Worm (Caenorhabditis elegans) whole organism, mixed stage, embryonic: Measurements from ENCODE around the gene epg-5.
A peak's percentile ranks its signal among the peaks of the same experiment; 100 is the strongest.

Experiments
- M03D4.4 ChIP-seq: sonication (generic microtip); optimal IDR thresholded peaks from 2 replicates; lab custom pipeline; 2017; ENCODE audit warnings: mild to moderate bottlenecking, missing genetic modification characterization, missing compliant biosample characterization
- bed-3 ChIP-seq: fragments of 200-800 bp; sonication (Bioruptor generic); optimal IDR thresholded peaks from 3 replicates; lab custom pipeline; 2018; ENCODE audit warnings: mild to moderate bottlenecking, missing genetic modification characterization, moderate library complexity, missing compliant biosample characterization
- blmp-1 ChIP-seq: fragments of 150-350 bp; optimal IDR thresholded peaks from 2 replicates; lab custom pipeline; 2014; ENCODE audit warnings: missing biosample characterization, missing genetic modification characterization
- ceh-39 ChIP-seq: fragments of 150-350 bp; optimal IDR thresholded peaks from 2 replicates; lab custom pipeline; 2014; ENCODE audit warnings: missing biosample characterization, missing genetic modification characterization
- ceh-43 ChIP-seq: fragments of 200-800 bp; sonication (Bioruptor generic); optimal IDR thresholded peaks from 2 replicates; lab custom pipeline; 2018; ENCODE audit warnings: mild to moderate bottlenecking, missing genetic modification characterization, moderate library complexity, missing compliant biosample characterization
- ces-1 ChIP-seq: fragments of 150-350 bp; optimal IDR thresholded peaks from 2 replicates; lab custom pipeline; 2014; ENCODE audit warnings: missing biosample characterization, missing genetic modification reagents, missing genetic modification characterization
- cnd-1 ChIP-seq: fragments of 200-800 bp; sonication (Bioruptor generic); optimal IDR thresholded peaks from 2 replicates; lab custom pipeline; 2018; ENCODE audit warnings: mild to moderate bottlenecking, missing genetic modification characterization, missing compliant biosample characterization
- drap-1 ChIP-seq: fragments of 200-800 bp; sonication (Bioruptor generic); optimal IDR thresholded peaks from 3 replicates; lab custom pipeline; 2018; ENCODE audit warnings: mild to moderate bottlenecking, missing genetic modification characterization, missing compliant biosample characterization
- elt-1 ChIP-seq: sonication (generic microtip); optimal IDR thresholded peaks from 2 replicates; lab custom pipeline; 2017; ENCODE audit warnings: missing genetic modification characterization, mild to moderate bottlenecking, missing compliant biosample characterization, antibody characterized with exemption, moderate library complexity, borderline replicate concordance; ENCODE audit not compliant: insufficient read depth
- elt-3 ChIP-seq: fragments of 150-350 bp; optimal IDR thresholded peaks from 2 replicates; lab custom pipeline; 2014; ENCODE audit warnings: missing biosample characterization, missing genetic modification characterization
- flh-1 ChIP-seq: fragments of 200-800 bp; sonication (Bioruptor generic); optimal IDR thresholded peaks from 2 replicates; lab custom pipeline; 2018; ENCODE audit warnings: mild to moderate bottlenecking, missing genetic modification characterization, moderate library complexity, missing compliant biosample characterization
- ham-2 ChIP-seq: fragments of 200-800 bp; sonication (Bioruptor generic); optimal IDR thresholded peaks from 2 replicates; lab custom pipeline; 2018; ENCODE audit warnings: mild to moderate bottlenecking, missing genetic modification characterization, missing compliant biosample characterization
- hlh-1 ChIP-seq: fragments of 150-350 bp; optimal IDR thresholded peaks from 2 replicates; lab custom pipeline; 2014; ENCODE audit warnings: missing biosample characterization, missing genetic modification reagents, missing genetic modification characterization
- lin-32 ChIP-seq: fragments of 200-800 bp; sonication (Bioruptor generic); optimal IDR thresholded peaks from 2 replicates; lab custom pipeline; 2018; ENCODE audit warnings: mild to moderate bottlenecking, missing genetic modification characterization, missing compliant biosample characterization
- lsy-2 ChIP-seq: fragments of 150-350 bp; optimal IDR thresholded peaks from 2 replicates; lab custom pipeline; 2014; ENCODE audit warnings: missing biosample characterization, missing genetic modification characterization
- mab-5 ChIP-seq: fragments of 150-350 bp; optimal IDR thresholded peaks from 2 replicates; lab custom pipeline; 2014; ENCODE audit warnings: missing biosample characterization, missing genetic modification characterization
- mep-1 ChIP-seq: fragments of 150-350 bp; optimal IDR thresholded peaks from 2 replicates; lab custom pipeline; 2017; ENCODE audit warnings: missing biosample characterization, missing genetic modification reagents, missing genetic modification characterization, inconsistent platforms
- nhr-12 ChIP-seq: fragments of 150-350 bp; optimal IDR thresholded peaks from 2 replicates; lab custom pipeline; 2014; ENCODE audit warnings: missing biosample characterization, missing genetic modification characterization
- nhr-2 ChIP-seq: fragments of 150-350 bp; optimal IDR thresholded peaks from 2 replicates; lab custom pipeline; 2014; ENCODE audit warnings: missing biosample characterization, missing genetic modification characterization
- nhr-237 ChIP-seq: fragments of 150-350 bp; optimal IDR thresholded peaks from 2 replicates; lab custom pipeline; 2014; ENCODE audit warnings: missing biosample characterization, missing genetic modification characterization
- nhr-28 ChIP-seq: fragments of 150-350 bp; optimal IDR thresholded peaks from 2 replicates; lab custom pipeline; 2014; ENCODE audit warnings: missing biosample characterization, missing genetic modification characterization
- nhr-76 ChIP-seq: sonication (generic microtip); optimal IDR thresholded peaks from 2 replicates; lab custom pipeline; 2017; ENCODE audit warnings: missing biosample characterization, missing genetic modification characterization
- pha-4 ChIP-seq: fragments of 150-350 bp; optimal IDR thresholded peaks from 2 replicates; lab custom pipeline; 2018; ENCODE audit warnings: missing biosample characterization, missing genetic modification reagents, missing genetic modification characterization
- sem-2 ChIP-seq: fragments of 200-800 bp; sonication (Bioruptor generic); optimal IDR thresholded peaks from 2 replicates; lab custom pipeline; 2018; ENCODE audit warnings: mild to moderate bottlenecking, missing genetic modification characterization, missing compliant biosample characterization
- snpc-4 ChIP-seq: fragments of 150-350 bp; optimal IDR thresholded peaks from 2 replicates; lab custom pipeline; 2014; ENCODE audit warnings: missing biosample characterization, missing genetic modification characterization
- tbx-8 ChIP-seq: fragments of 200-800 bp; sonication (Bioruptor generic); optimal IDR thresholded peaks from 2 replicates; lab custom pipeline; 2018; ENCODE audit warnings: mild to moderate bottlenecking, missing genetic modification characterization, moderate library complexity, missing compliant biosample characterization
- unc-39 ChIP-seq: fragments of 150-350 bp; optimal IDR thresholded peaks from 2 replicates; lab custom pipeline; 2014; ENCODE audit warnings: missing biosample characterization, missing genetic modification characterization
- unc-62 ChIP-seq: fragments of 150-350 bp; optimal IDR thresholded peaks from 2 replicates; lab custom pipeline; 2014; ENCODE audit warnings: missing biosample characterization, missing genetic modification reagents, missing genetic modification characterization
- zip-8 ChIP-seq: fragments of 150-350 bp; optimal IDR thresholded peaks from 2 replicates; lab custom pipeline; 2014; ENCODE audit warnings: missing biosample characterization, missing genetic modification characterization
- ztf-11 ChIP-seq: fragments of 150-350 bp; optimal IDR thresholded peaks from 2 replicates; lab custom pipeline; 2014; ENCODE audit warnings: missing biosample characterization, missing genetic modification characterization

epg-5 gene

DNA sequence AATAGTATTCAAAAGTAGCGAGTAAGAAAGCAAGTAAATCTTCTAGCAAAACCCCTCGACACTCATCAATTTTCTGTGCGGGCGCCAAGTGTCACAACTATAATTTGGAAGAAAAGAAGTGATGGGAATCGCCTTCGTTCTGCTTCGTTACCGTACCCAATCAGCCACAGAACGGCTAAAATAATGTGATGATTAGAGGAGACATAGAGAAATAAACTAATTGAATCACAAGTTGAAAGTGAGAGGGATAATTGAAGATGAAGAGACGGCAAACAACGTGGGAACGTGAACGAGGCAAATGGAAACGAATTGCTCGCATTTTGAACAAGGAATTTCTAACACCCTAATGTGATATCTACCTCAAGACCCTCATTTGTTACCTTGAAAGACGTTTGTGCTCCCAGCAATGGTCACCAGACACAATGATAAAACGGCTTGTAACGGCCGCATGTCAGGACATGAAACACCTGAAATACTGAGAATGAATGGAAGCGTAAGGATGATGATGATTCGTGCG is 33.5 kb upstream of the epg-5 start, which contains the start of gene T19D12.6:
T19D12.6 (minus strand) TSS at position 467 of the 517 bp plus-strand sequence.
- no peak for TF ChIP-seq mep-1 (tag; lab: Kevin White, UChicago)
- no peak for TF ChIP-seq elt-1 (tag; lab: Kevin White, UChicago)
- TF ChIP-seq lin-32 (GFP tag; lab: Kevin White, UChicago), result no peak
- TF ChIP-seq nhr-76 (tag; lab: Kevin White, UChicago), result no peak
- no peak for TF ChIP-seq drap-1 (GFP tag; lab: Kevin White, UChicago)
- no peak for TF ChIP-seq flh-1
- TF ChIP-seq ces-1 (GFP tag; lab: Kevin White, UChicago), result peak; percentile 58
- no peak for TF ChIP-seq nhr-2 (tag; lab: Kevin White, UChicago)

DNA sequence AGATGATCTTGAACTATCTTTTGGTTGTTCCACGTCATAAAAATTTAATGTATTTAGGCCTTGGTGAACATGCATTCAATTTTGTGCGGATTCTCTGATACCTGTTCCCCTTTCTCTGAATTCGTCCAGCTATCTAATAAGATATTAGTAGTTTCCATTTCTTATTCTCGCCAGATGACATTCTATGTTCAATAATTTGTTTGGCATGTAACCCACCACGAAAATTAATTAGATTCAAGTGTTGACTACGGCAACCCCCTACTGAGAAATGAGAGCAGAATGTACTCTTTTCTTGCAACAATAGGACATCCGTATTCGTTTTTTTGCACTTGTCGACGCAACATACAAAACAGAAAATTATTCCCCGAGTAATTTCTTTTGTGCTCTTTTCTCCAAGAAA is 33.0 kb upstream of the epg-5 start:
- TF ChIP-seq mep-1 (tag; lab: Kevin White, UChicago) (no peak), zip-8 (no peak), ces-1 (GFP tag; lab: Kevin White, UChicago) (peak; percentile 77)

DNA sequence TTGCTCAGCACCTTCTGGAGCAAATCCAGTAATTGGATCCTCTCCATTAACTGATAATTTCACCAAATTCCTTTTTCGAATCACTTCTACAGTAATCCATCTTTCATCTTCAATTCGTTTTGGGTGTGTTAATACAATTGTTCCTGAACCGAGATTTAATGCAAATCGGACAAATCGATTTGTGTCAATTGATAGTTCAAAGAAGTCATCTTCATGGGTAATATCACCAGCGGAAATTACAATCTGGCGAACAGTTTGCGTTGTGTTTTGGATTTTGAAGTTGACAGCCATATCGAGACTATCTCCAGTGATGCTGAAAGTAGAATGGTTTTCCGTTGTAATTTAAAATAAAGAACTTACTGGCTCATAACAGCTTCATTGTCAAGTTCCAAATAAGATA is 28.7 kb upstream of the epg-5 start:
- TF ChIP-seq nhr-76 (tag; lab: Kevin White, UChicago) (no peak), M03D4.4 (no peak), snpc-4 (tag; lab: Kevin White, UChicago) (no peak), bed-3 (GFP tag; lab: Kevin White, UChicago) (no peak), mab-5 (tag; lab: Kevin White, UChicago) (no peak), elt-3 (tag; lab: Kevin White, UChicago) (no peak), nhr-12 (no peak), ztf-11 (tag; lab: Kevin White, UChicago) (no peak), ham-2 (GFP tag; lab: Kevin White, UChicago) (no peak), ces-1 (GFP tag; lab: Kevin White, UChicago) (no peak), cnd-1 (no peak), ceh-39 (tag; lab: Kevin White, UChicago) (no peak), blmp-1 (tag; lab: Kevin White, UChicago) (no peak), hlh-1 (tag; lab: Kevin White, UChicago) (no peak), nhr-237 (tag; lab: Kevin White, UChicago) (no peak)

DNA sequence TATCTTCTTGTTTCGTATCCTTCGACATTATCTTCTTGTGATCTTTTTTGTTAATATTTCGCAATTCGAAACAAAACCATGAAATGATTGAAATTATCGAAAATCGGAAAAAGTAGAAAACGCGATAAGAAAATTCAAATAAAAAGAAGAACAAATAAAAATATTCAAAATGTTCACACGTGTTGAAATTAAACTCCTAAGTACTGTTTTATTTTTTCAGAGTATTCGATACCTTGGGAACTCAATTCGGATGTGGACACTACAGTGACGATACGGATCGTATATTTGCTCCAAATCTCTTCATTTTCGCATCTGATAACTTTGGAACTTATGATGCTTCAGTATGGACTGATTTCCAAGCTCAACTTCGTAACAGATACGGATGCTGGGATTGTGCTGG is 27.0 kb upstream of the epg-5 start, which contains the start of gene T19D12.5:
T19D12.5 (minus strand) TSS at position 101 of the 400 bp plus-strand sequence.
- no peak for TF ChIP-seq drap-1 (GFP tag; lab: Kevin White, UChicago)
- no peak for TF ChIP-seq ceh-43
- TF ChIP-seq nhr-28 (tag; lab: Kevin White, UChicago), result no peak

DNA sequence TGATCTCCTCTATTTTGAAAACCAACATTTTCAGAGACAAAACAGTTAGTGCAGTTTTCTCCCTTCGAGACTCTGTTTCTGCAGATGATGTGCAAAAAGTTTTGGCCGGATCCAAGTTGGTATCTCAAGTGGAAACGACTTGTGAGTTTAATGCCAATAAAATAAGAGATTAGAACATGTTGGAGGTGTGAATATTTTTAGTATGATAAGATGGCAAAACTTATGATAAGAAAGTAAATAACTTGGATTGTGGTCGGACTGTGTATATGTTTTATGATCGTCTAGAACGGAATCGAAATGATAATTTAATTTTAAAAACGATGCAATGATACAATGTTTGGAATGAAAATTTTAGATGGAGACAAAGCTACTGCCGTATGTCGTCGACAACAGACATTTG is 22.8 kb upstream of the epg-5 start:
- TF ChIP-seq pha-4, result no peak
- TF ChIP-seq sem-2 (GFP tag; lab: Kevin White, UChicago), result no peak
- no peak for TF ChIP-seq M03D4.4
- no peak for TF ChIP-seq unc-39 (tag; lab: Kevin White, UChicago)
- no peak for TF ChIP-seq mep-1 (tag; lab: Kevin White, UChicago)
- TF ChIP-seq elt-3 (tag; lab: Kevin White, UChicago), result no peak
- no peak for TF ChIP-seq nhr-237 (tag; lab: Kevin White, UChicago)
- TF ChIP-seq ztf-11 (tag; lab: Kevin White, UChicago), result no peak
- TF ChIP-seq unc-62 (GFP tag; lab: Kevin White, UChicago), result no peak
- no peak for TF ChIP-seq nhr-76 (tag; lab: Kevin White, UChicago)
- no peak for TF ChIP-seq ham-2 (GFP tag; lab: Kevin White, UChicago)
- no peak for TF ChIP-seq lsy-2 (tag; lab: Kevin White, UChicago)
- no peak for TF ChIP-seq blmp-1 (tag; lab: Kevin White, UChicago)
- TF ChIP-seq ceh-43, result no peak
- no peak for TF ChIP-seq cnd-1
- TF ChIP-seq tbx-8 (GFP tag; lab: Kevin White, UChicago), result no peak
- no peak for TF ChIP-seq snpc-4 (tag; lab: Kevin White, UChicago)
- TF ChIP-seq ceh-39 (tag; lab: Kevin White, UChicago), result no peak
- no peak for TF ChIP-seq nhr-2 (tag; lab: Kevin White, UChicago)
- no peak for TF ChIP-seq zip-8
